Fruit fly (Drosophila melanogaster) whole organism, embryonic: ENCODE results near the gene Spn28Db.

Source experiments
- BEAF-32 ChIP-seq: fragments of 200-800 bp; sonication (Bioruptor generic); optimal IDR thresholded peaks from 3 replicates; lab custom pipeline; 2017; ENCODE audit warnings: missing biosample characterization, missing genetic modification characterization, mild to moderate bottlenecking, moderate library complexity, missing genetic modification reagents
- CG10209 ChIP-seq: fragments of 200-800 bp; sonication (Bioruptor generic); optimal IDR thresholded peaks from 3 replicates; lab custom pipeline; 2017; ENCODE audit warnings: missing biosample characterization, mild to moderate bottlenecking, missing genetic modification characterization, missing genetic modification reagents
- CG10267 ChIP-seq: fragments of 200-800 bp; sonication (Bioruptor generic); optimal IDR thresholded peaks from 2 replicates; lab custom pipeline; 2018; ENCODE audit warnings: missing biosample characterization, mild to moderate bottlenecking, missing genetic modification characterization, moderate library complexity
- CG11093 ChIP-seq: fragments of 200-800 bp; sonication (Bioruptor generic); IDR thresholded peaks from 3 replicates; pipeline ENCODE4 v1.3.6; 2022; ENCODE audit warnings: missing biosample characterization, missing genetic modification characterization
- CG1832 ChIP-seq: fragments of 200-800 bp; sonication (Bioruptor generic); optimal IDR thresholded peaks from 2 replicates; lab custom pipeline; 2017; ENCODE audit warnings: missing biosample characterization, mild to moderate bottlenecking, missing genetic modification characterization, inconsistent platforms
- CG18476 ChIP-seq: fragments of 200-800 bp; sonication (Bioruptor generic); optimal IDR thresholded peaks from 2 replicates; lab custom pipeline; 2016; ENCODE audit warnings: missing biosample characterization, mild to moderate bottlenecking, missing genetic modification characterization
- CG2120 ChIP-seq: fragments of 200-800 bp; sonication (Bioruptor generic); optimal IDR thresholded peaks from 3 replicates; lab custom pipeline; 2016; ENCODE audit warnings: missing biosample characterization, missing genetic modification characterization
- CG32532 ChIP-seq: fragments of 200-800 bp; sonication (Bioruptor generic); IDR thresholded peaks from 2 replicates; pipeline ENCODE4 v1.3.6; 2022; ENCODE audit warnings: missing biosample characterization, missing genetic modification characterization
- CG32767 ChIP-seq: fragments of 200-800 bp; sonication (Bioruptor generic); IDR thresholded peaks from 2 replicates; pipeline ENCODE4 v1.3.6; 2022; ENCODE audit warnings: missing biosample characterization, missing genetic modification characterization
- CG33557 ChIP-seq: fragments of 200-800 bp; sonication (Bioruptor generic); optimal IDR thresholded peaks from 2 replicates; lab custom pipeline; 2019; ENCODE audit warnings: missing biosample characterization, mild to moderate bottlenecking, missing genetic modification characterization, moderate library complexity
- CG3995 ChIP-seq: fragments of 200-800 bp; sonication (Bioruptor generic); optimal IDR thresholded peaks from 3 replicates; lab custom pipeline; 2016; ENCODE audit warnings: missing biosample characterization, missing genetic modification characterization
- CG6791 ChIP-seq: fragments of 200-800 bp; sonication (Bioruptor generic); IDR thresholded peaks from 3 replicates; pipeline ENCODE4 v1.3.6; 2022; ENCODE audit warnings: missing biosample characterization, missing genetic modification characterization; ENCODE audit not compliant: partially characterized antibody
- CG8388 ChIP-seq: fragments of 200-800 bp; sonication (Bioruptor generic); optimal IDR thresholded peaks from 2 replicates; lab custom pipeline; 2019; ENCODE audit warnings: missing biosample characterization, mild to moderate bottlenecking, missing genetic modification characterization, moderate library complexity
- CG9609 ChIP-seq: fragments of 200-800 bp; sonication (Bioruptor generic); optimal IDR thresholded peaks from 3 replicates; lab custom pipeline; 2016; ENCODE audit warnings: missing biosample characterization, missing genetic modification characterization
- CG9932 ChIP-seq: fragments of 200-800 bp; sonication (Bioruptor generic); IDR thresholded peaks from 2 replicates; pipeline ENCODE4 v1.3.6; 2022; ENCODE audit warnings: missing biosample characterization, missing genetic modification characterization
- CHES-1-like ChIP-seq: fragments of 200-800 bp; sonication (Bioruptor generic); optimal IDR thresholded peaks from 2 replicates; lab custom pipeline; 2016; ENCODE audit warnings: missing biosample characterization, missing genetic modification characterization
- Dfd ChIP-seq, 2 experiments: fragments of >200 bp; optimal IDR thresholded peaks; 2 replicates each; lab custom pipeline; 2017; ENCODE audit warnings: missing biosample characterization in 2 of 2, missing genetic modification characterization in 2 of 2
- Dip3 ChIP-seq: fragments of 200-800 bp; sonication (Bioruptor generic); optimal IDR thresholded peaks from 3 replicates; lab custom pipeline; 2016; ENCODE audit warnings: missing biosample characterization, missing genetic modification characterization
- Ets65A ChIP-seq: fragments of 200-800 bp; sonication (Bioruptor generic); peaks from one replicate; lab custom pipeline; 2016; ENCODE audit warnings: missing biosample characterization, missing genetic modification characterization
- Fer3 ChIP-seq: fragments of 200-800 bp; sonication (Bioruptor generic); optimal IDR thresholded peaks from 2 replicates; lab custom pipeline; 2018; ENCODE audit warnings: missing biosample characterization, mild to moderate bottlenecking, missing genetic modification characterization, moderate library complexity
- HHEX ChIP-seq: fragments of 200-800 bp; sonication (Bioruptor generic); optimal IDR thresholded peaks from 3 replicates; lab custom pipeline; 2017; ENCODE audit warnings: missing biosample characterization, mild to moderate bottlenecking, missing genetic modification characterization, missing genetic modification reagents
- HLH54F ChIP-seq: fragments of 200-800 bp; sonication (Bioruptor generic); optimal IDR thresholded peaks from 3 replicates; lab custom pipeline; 2016; ENCODE audit warnings: missing biosample characterization, missing genetic modification characterization
- HmgD ChIP-seq: fragments of 200-800 bp; sonication (Bioruptor generic); optimal IDR thresholded peaks from 3 replicates; lab custom pipeline; 2016; ENCODE audit warnings: missing biosample characterization, missing genetic modification characterization
- Hmr ChIP-seq: fragments of 200-800 bp; sonication (Bioruptor generic); optimal IDR thresholded peaks from 3 replicates; lab custom pipeline; 2017; ENCODE audit warnings: mild to moderate bottlenecking, missing biosample characterization, missing genetic modification reagents, missing genetic modification characterization
- Lhr ChIP-seq: fragments of 200-800 bp; sonication (Bioruptor generic); optimal IDR thresholded peaks from 3 replicates; lab custom pipeline; 2017; ENCODE audit warnings: mild to moderate bottlenecking, missing biosample characterization, missing genetic modification reagents, missing genetic modification characterization
- MTF-1 ChIP-seq: fragments of 200-800 bp; sonication (Bioruptor generic); optimal IDR thresholded peaks from 2 replicates; lab custom pipeline; 2018; ENCODE audit warnings: missing biosample characterization, mild to moderate bottlenecking, missing genetic modification characterization, borderline replicate concordance
- Mad ChIP-seq: fragments of 200-800 bp; sonication (Bioruptor generic); optimal IDR thresholded peaks from 2 replicates; lab custom pipeline; 2016; ENCODE audit warnings: missing biosample characterization, missing genetic modification characterization
- NC2β ChIP-seq: fragments of 200-800 bp; sonication (Bioruptor generic); optimal IDR thresholded peaks from 2 replicates; lab custom pipeline; 2016; ENCODE audit warnings: missing biosample characterization, missing genetic modification characterization
- Neu2 ChIP-seq: fragments of 200-800 bp; sonication (Bioruptor generic); optimal IDR thresholded peaks from 3 replicates; lab custom pipeline; 2016; ENCODE audit warnings: missing biosample characterization, missing genetic modification characterization, borderline replicate concordance
- PHDP ChIP-seq: fragments of 200-800 bp; sonication (Bioruptor generic); optimal IDR thresholded peaks from 3 replicates; lab custom pipeline; 2018; ENCODE audit warnings: missing biosample characterization, mild to moderate bottlenecking, missing genetic modification characterization, moderate library complexity
- Rx ChIP-seq: fragments of 200-800 bp; sonication (Bioruptor generic); IDR thresholded peaks from 2 replicates; pipeline ENCODE4 v1.3.6; 2022; ENCODE audit warnings: missing biosample characterization, missing genetic modification characterization
- Sox100B ChIP-seq: fragments of 200-800 bp; sonication (Bioruptor generic); optimal IDR thresholded peaks from 3 replicates; lab custom pipeline; 2018; ENCODE audit warnings: missing biosample characterization, mild to moderate bottlenecking, missing genetic modification characterization
- TFAM ChIP-seq: fragments of 200-800 bp; sonication (Bioruptor generic); optimal IDR thresholded peaks from 2 replicates; lab custom pipeline; 2017; ENCODE audit warnings: missing biosample characterization, missing genetic modification characterization, inconsistent platforms
- Vsx1 ChIP-seq: fragments of 200-800 bp; sonication (Bioruptor generic); optimal IDR thresholded peaks from 2 replicates; lab custom pipeline; 2017; ENCODE audit warnings: missing biosample characterization, mild to moderate bottlenecking, missing genetic modification characterization, missing genetic modification reagents
- aop ChIP-seq: fragments of 200-800 bp; sonication (Bioruptor generic); IDR thresholded peaks from 2 replicates; pipeline ENCODE4 v1.3.6; 2022; ENCODE audit warnings: missing biosample characterization, missing genetic modification characterization
- ap ChIP-seq: fragments of 200-800 bp; sonication (Bioruptor generic); IDR thresholded peaks from 2 replicates; pipeline ENCODE4 v1.3.6; 2022; ENCODE audit warnings: missing biosample characterization, missing genetic modification characterization
- ase ChIP-seq: fragments of 200-800 bp; sonication (Bioruptor generic); IDR thresholded peaks from 3 replicates; pipeline ENCODE4 v1.3.6; 2022; ENCODE audit warnings: missing biosample characterization, missing genetic modification characterization
- cwo ChIP-seq: fragments of 200-800 bp; sonication (Bioruptor generic); optimal IDR thresholded peaks from 3 replicates; lab custom pipeline; 2017; ENCODE audit warnings: missing biosample characterization, missing genetic modification characterization, mild to moderate bottlenecking, moderate library complexity, missing genetic modification reagents
- disco-r ChIP-seq: fragments of 200-800 bp; sonication (Bioruptor generic); optimal IDR thresholded peaks from 2 replicates; lab custom pipeline; 2016; ENCODE audit warnings: missing biosample characterization, missing genetic modification characterization
- dmrt99B ChIP-seq: fragments of 200-800 bp; sonication (Bioruptor generic); optimal IDR thresholded peaks from 2 replicates; lab custom pipeline; 2018; ENCODE audit warnings: missing biosample characterization, mild to moderate bottlenecking, missing genetic modification characterization, moderate library complexity
- gcm ChIP-seq: fragments of 200-800 bp; sonication (Bioruptor generic); optimal IDR thresholded peaks from 2 replicates; lab custom pipeline; 2019; ENCODE audit warnings: missing biosample characterization, mild to moderate bottlenecking, missing genetic modification characterization, moderate library complexity
- gem ChIP-seq: fragments of 200-800 bp; sonication (Bioruptor generic); optimal IDR thresholded peaks from 2 replicates; lab custom pipeline; 2019; ENCODE audit warnings: missing biosample characterization, mild to moderate bottlenecking, missing genetic modification characterization, moderate library complexity
- grn ChIP-seq: fragments of 200-800 bp; sonication (Bioruptor generic); optimal IDR thresholded peaks from 3 replicates; lab custom pipeline; 2017; ENCODE audit warnings: missing biosample characterization, missing genetic modification characterization
- inv ChIP-seq: fragments of 200-800 bp; sonication (Bioruptor generic); IDR thresholded peaks from 2 replicates; pipeline ENCODE4 v1.3.6; 2022; ENCODE audit warnings: missing biosample characterization, missing genetic modification characterization; ENCODE audit not compliant: partially characterized antibody
- phol ChIP-seq: fragments of 200-800 bp; sonication (Bioruptor generic); optimal IDR thresholded peaks from 3 replicates; lab custom pipeline; 2018; ENCODE audit warnings: missing biosample characterization, mild to moderate bottlenecking, missing genetic modification characterization, moderate library complexity
- pum ChIP-seq: fragments of 200-800 bp; sonication (Bioruptor generic); optimal IDR thresholded peaks from 2 replicates; lab custom pipeline; 2016; ENCODE audit warnings: missing biosample characterization, missing genetic modification characterization
- run ChIP-seq: fragments of 200-800 bp; sonication (Bioruptor generic); optimal IDR thresholded peaks from 3 replicates; lab custom pipeline; 2018; ENCODE audit warnings: missing biosample characterization, mild to moderate bottlenecking, missing genetic modification characterization
- sd ChIP-seq: fragments of 200-800 bp; sonication (Bioruptor generic); optimal IDR thresholded peaks from 3 replicates; lab custom pipeline; 2018; ENCODE audit warnings: missing biosample characterization, mild to moderate bottlenecking, missing genetic modification characterization, moderate library complexity
- sisA ChIP-seq: fragments of 200-800 bp; sonication (Bioruptor generic); IDR thresholded peaks from 2 replicates; pipeline ENCODE4 v1.3.6; 2022; ENCODE audit warnings: missing biosample characterization, missing genetic modification characterization
- ttk ChIP-seq: fragments of 200-800 bp; sonication (Bioruptor generic); IDR thresholded peaks from 2 replicates; pipeline ENCODE4 v2.1.2; 2022; ENCODE audit warnings: missing biosample characterization, missing genetic modification characterization

Gene Spn28Db

dm6 chr2L:7925389-7925788, 34.9 kb upstream of the Spn28Db start (continued):
- peak; percentile 33 for TF ChIP-seq Lhr
- peak; percentile 57; the same call in 1 of the 2 replicates for TF ChIP-seq aop (GFP tag; lab: Robert Waterston, UW)
- peak; percentile 79 for TF ChIP-seq run (tag; lab: Kevin White, UChicago)
- TF ChIP-seq HmgD (GFP tag; lab: Kevin White, UChicago) = peak; percentile 30
- peak; percentile 90 for TF ChIP-seq HHEX (GFP tag; lab: Kevin White, UChicago)
- TF ChIP-seq dmrt99B (tag; lab: Kevin White, UChicago) = peak; percentile 96
- no peak for TF ChIP-seq CG1832 (GFP tag; lab: Kevin White, UChicago)
- TF ChIP-seq CG11093 (GFP tag; lab: Robert Waterston, UW) = peak; percentile 87
- peak; percentile 53 for TF ChIP-seq Mad (GFP tag; lab: Kevin White, UChicago)
- TF ChIP-seq phol (tag; lab: Kevin White, UChicago) = peak; percentile 86
- TF ChIP-seq CG3995 = peak; percentile 0
- TF ChIP-seq sd (tag; lab: Kevin White, UChicago) = peak; percentile 61
- peak; percentile 79 for TF ChIP-seq CG9609 (GFP tag; lab: Kevin White, UChicago)
- peak; percentile 52 for TF ChIP-seq Vsx1 (GFP tag; lab: Kevin White, UChicago)
- peak; percentile 85 for TF ChIP-seq ase (GFP tag; lab: Robert Waterston, UW)
- no peak for TF ChIP-seq Dfd (GFP tag; optimal IDR thresholded peaks at IDR 0.05; lab: Kevin White, UChicago)
- peak; percentile 90 for TF ChIP-seq sisA
- peak; percentile 55 for TF ChIP-seq TFAM
- peak; percentile 90 for TF ChIP-seq Fer3
- TF ChIP-seq CG32532 = peak; percentile 89
- peak; percentile 77 for TF ChIP-seq pum (GFP tag; lab: Kevin White, UChicago)
- peak; percentile 88 for TF ChIP-seq PHDP (tag; lab: Kevin White, UChicago)
- peak; percentile 85 for TF ChIP-seq CG8388
- TF ChIP-seq BEAF-32 (GFP tag; lab: Kevin White, UChicago) = no peak
- TF ChIP-seq gem = peak; percentile 91
- TF ChIP-seq ap (GFP tag; lab: Robert Waterston, UW) = peak; percentile 87
- TF ChIP-seq MTF-1 (GFP tag; lab: Kevin White, UChicago) = peak; percentile 74
- peak; percentile 85 for TF ChIP-seq Sox100B (GFP tag; lab: Kevin White, UChicago)
- TF ChIP-seq cwo (GFP tag; lab: Kevin White, UChicago) = peak; percentile 90
- peak; percentile 91 for TF ChIP-seq Hmr
- TF ChIP-seq CG18476 (GFP tag; lab: Kevin White, UChicago) = peak; percentile 79
- TF ChIP-seq inv (GFP tag; lab: Robert Waterston, UW) = no peak
- TF ChIP-seq disco-r (GFP tag; lab: Kevin White, UChicago) = peak; percentile 71
- peak; percentile 81 for TF ChIP-seq CG10267
- TF ChIP-seq CG9932 (GFP tag; lab: Robert Waterston, UW) = peak; percentile 72
- TF ChIP-seq CG6791 = no peak
- TF ChIP-seq CG33557 (GFP tag; lab: Kevin White, UChicago) = peak; percentile 41
- TF ChIP-seq NC2β (GFP tag; lab: Kevin White, UChicago) = peak; percentile 76
- no peak for TF ChIP-seq grn (GFP tag; lab: Kevin White, UChicago)
- TF ChIP-seq HLH54F (GFP tag; lab: Kevin White, UChicago) = peak; percentile 80
- TF ChIP-seq gcm (GFP tag; lab: Kevin White, UChicago) = peak; percentile 76
- TF ChIP-seq Rx = peak; percentile 78
- TF ChIP-seq Dip3 = peak; percentile 75
- TF ChIP-seq ttk (GFP tag; lab: Robert Waterston, UW) = peak; percentile 91
- TF ChIP-seq CG2120 (GFP tag; lab: Kevin White, UChicago) = peak; percentile 88
- TF ChIP-seq CG10209 (GFP tag; lab: Kevin White, UChicago) = peak; percentile 83
- TF ChIP-seq CG32767 (GFP tag; lab: Robert Waterston, UW) = peak; percentile 86
- no peak for TF ChIP-seq Neu2
- TF ChIP-seq CHES-1-like (GFP tag; lab: Kevin White, UChicago) = peak; percentile 75
- TF ChIP-seq Ets65A (GFP tag; lab: Kevin White, UChicago) = peak; percentile 95
